Worm (Caenorhabditis elegans) whole organism, early embryonic: Measurements from ENCODE around the gene lin-40.

Experiments
- B0310.2 ChIP-seq: sonication (generic microtip); optimal IDR thresholded peaks from 2 replicates; lab custom pipeline; 2016; ENCODE audit warnings: mild to moderate bottlenecking, missing genetic modification characterization, missing compliant biosample characterization
- F13C5.2 ChIP-seq: sonication (generic microtip); optimal IDR thresholded peaks from 2 replicates; lab custom pipeline; 2017; ENCODE audit warnings: mild to moderate bottlenecking, missing genetic modification characterization, inconsistent platforms, missing compliant biosample characterization
- aly-1 ChIP-seq: sonication (generic microtip); optimal IDR thresholded peaks from 2 replicates; lab custom pipeline; 2016; ENCODE audit warnings: missing genetic modification characterization, missing compliant biosample characterization
- ama-1 ChIP-seq: fragments of 150-350 bp; optimal IDR thresholded peaks from 2 replicates; lab custom pipeline; 2014
- ceh-13 ChIP-seq: fragments of 200-800 bp; sonication (Bioruptor generic); optimal IDR thresholded peaks from 2 replicates; lab custom pipeline; 2018; ENCODE audit warnings: mild to moderate bottlenecking, missing genetic modification characterization, missing compliant biosample characterization
- ceh-36 ChIP-seq: sonication (generic microtip); optimal IDR thresholded peaks from 2 replicates; lab custom pipeline; 2016; ENCODE audit warnings: missing genetic modification characterization, inconsistent platforms, missing compliant biosample characterization
- ets-7 ChIP-seq: sonication (generic microtip); optimal IDR thresholded peaks from 2 replicates; lab custom pipeline; 2016; ENCODE audit warnings: missing genotype, missing genetic modification characterization, missing compliant biosample characterization
- flt-1 ChIP-seq: fragments of 200-800 bp; sonication (Bioruptor generic); IDR thresholded peaks from 2 replicates; pipeline ENCODE4 v1.3.6; 2022; ENCODE audit warnings: missing genetic modification characterization, missing compliant biosample characterization
- hmbx-1 ChIP-seq: sonication (generic microtip); optimal IDR thresholded peaks from 2 replicates; lab custom pipeline; 2016; ENCODE audit warnings: mild to moderate bottlenecking, missing genetic modification characterization, missing compliant biosample characterization
- hmg-4 ChIP-seq: fragments of 200-800 bp; sonication (Bioruptor generic); optimal IDR thresholded peaks from 2 replicates; lab custom pipeline; 2018; ENCODE audit warnings: mild to moderate bottlenecking, missing genetic modification characterization, missing compliant biosample characterization
- hnd-1 ChIP-seq: sonication (generic microtip); optimal IDR thresholded peaks from 2 replicates; lab custom pipeline; 2016; ENCODE audit warnings: missing genetic modification characterization, missing compliant biosample characterization
- pes-1 ChIP-seq: fragments of 200-800 bp; sonication (Bioruptor generic); IDR thresholded peaks from 2 replicates; pipeline ENCODE4 v1.3.6; 2022; ENCODE audit warnings: missing genetic modification reagents, missing genetic modification characterization, missing compliant biosample characterization
- scrt-1 ChIP-seq: fragments of 200-800 bp; sonication (Bioruptor generic); IDR thresholded peaks from 2 replicates; pipeline ENCODE4 v1.3.6; 2022; ENCODE audit warnings: missing genetic modification characterization, missing compliant biosample characterization
- sea-1 ChIP-seq: fragments of 200-800 bp; sonication (Bioruptor generic); conservative IDR thresholded peaks from 2 replicates; pipeline ENCODE4 v1.3.6; 2022; ENCODE audit warnings: missing genetic modification characterization, missing compliant biosample characterization
- tbx-11 ChIP-seq: fragments of 200-800 bp; sonication (Bioruptor generic); IDR thresholded peaks from 2 replicates; pipeline ENCODE4 v1.3.6; 2022; ENCODE audit warnings: missing genetic modification characterization, missing compliant biosample characterization
- tbx-37 ChIP-seq: fragments of 200-800 bp; sonication (Bioruptor generic); conservative IDR thresholded peaks from 2 replicates; pipeline ENCODE4 v1.3.6; 2022; ENCODE audit warnings: missing genetic modification reagents, missing genetic modification characterization, missing compliant biosample characterization
- tra-4 ChIP-seq: sonication (generic microtip); optimal IDR thresholded peaks from 2 replicates; lab custom pipeline; 2017; ENCODE audit warnings: missing genetic modification characterization, missing compliant biosample characterization

lin-40 gene

DNA sequence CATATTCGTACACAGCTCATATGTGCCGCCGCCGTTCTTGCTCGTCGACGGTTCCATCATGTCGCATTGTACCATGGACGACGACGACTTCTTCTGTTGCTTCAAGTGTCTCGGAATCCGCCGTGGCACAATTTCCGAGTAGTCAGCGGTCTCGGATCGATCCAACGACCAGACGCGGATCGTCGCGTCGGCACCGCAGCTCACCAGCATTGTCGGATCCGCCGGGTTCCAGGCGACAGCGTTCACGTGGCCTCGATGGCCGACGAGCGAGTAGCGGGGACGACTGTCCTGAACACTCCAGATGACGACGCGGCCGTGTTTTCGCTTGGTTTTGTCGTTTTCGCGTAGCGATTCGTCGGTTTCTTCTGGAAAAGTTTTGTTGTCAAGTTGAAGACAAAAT is 45.5 kb downstream of the lin-40 start:
- TF ChIP-seq ama-1, result no peak

DNA sequence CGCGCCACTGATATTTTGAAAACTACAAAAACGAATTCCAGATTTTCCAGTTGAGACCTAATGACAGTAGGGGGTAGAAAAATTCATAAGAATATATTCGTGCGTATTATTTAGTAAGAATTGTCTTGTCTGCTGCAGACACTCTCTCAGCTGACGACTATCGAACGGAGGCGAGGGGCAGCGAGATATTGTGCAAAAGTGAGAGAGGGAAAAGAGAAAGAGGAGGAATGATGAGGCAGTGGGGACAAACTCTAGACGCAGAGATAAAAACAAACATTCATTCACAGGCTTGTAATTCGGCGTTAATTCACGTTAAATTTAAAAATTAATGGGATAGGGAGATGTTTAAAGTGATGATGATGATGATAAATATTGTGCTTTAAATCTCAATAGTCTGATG is 52.1 kb downstream of the lin-40 start, which contains the start of gene gid-7:
Gene gid-7, minus strand, starts transcription at position 188 of the 400 bp plus-strand sequence.
- TF ChIP-seq F13C5.2 (tag; lab: Kevin White, UChicago) (no peak), hnd-1 (tag; lab: Kevin White, UChicago) (no peak), scrt-1 (GFP tag; lab: Robert Waterston, UW) (no peak), tbx-37 (GFP tag; lab: Robert Waterston, UW) (no peak), hmbx-1 (tag; lab: Kevin White, UChicago) (no peak), ets-7 (tag; lab: Kevin White, UChicago) (no peak), hmg-4 (GFP tag; lab: Kevin White, UChicago) (no peak), sea-1 (GFP tag; lab: Robert Waterston, UW) (no peak), flt-1 (GFP tag; lab: Robert Waterston, UW) (no peak), tbx-11 (no peak), ceh-13 (GFP tag; lab: Kevin White, UChicago) (no peak), ceh-36 (tag; lab: Kevin White, UChicago) (no peak), B0310.2 (tag; lab: Kevin White, UChicago) (no peak), ama-1 (no peak), aly-1 (tag; lab: Kevin White, UChicago) (no peak), pes-1 (GFP tag; lab: Robert Waterston, UW) (no peak), tra-4 (no peak)

ce11 chrV:3759419-3759915 is 54.7 kb downstream of the lin-40 start, which contains the start of gene chk-1:
Gene chk-1, minus strand, starts transcription at chrV:3759469.
- TF ChIP-seq scrt-1 (GFP tag; lab: Robert Waterston, UW), result no peak
- peak; percentile 14 for TF ChIP-seq F13C5.2 (tag; lab: Kevin White, UChicago)

- no peak for TF ChIP-seq tra-4
- TF ChIP-seq ama-1, result no peak
- no peak for TF ChIP-seq hmbx-1 (tag; lab: Kevin White, UChicago)
- no peak for TF ChIP-seq hnd-1 (tag; lab: Kevin White, UChicago)
- no peak for TF ChIP-seq aly-1 (tag; lab: Kevin White, UChicago)
- no peak for TF ChIP-seq ceh-36 (tag; lab: Kevin White, UChicago)
- TF ChIP-seq F13C5.2 (tag; lab: Kevin White, UChicago), result no peak
- no peak for TF ChIP-seq sea-1 (GFP tag; lab: Robert Waterston, UW)
These were observed 56.1 kb downstream of the lin-40 start, which contains the start of gene oac-55 for ce11 chrV:3760839-3761238. Gene oac-55, plus strand, starts transcription at chrV:3761139.

DNA sequence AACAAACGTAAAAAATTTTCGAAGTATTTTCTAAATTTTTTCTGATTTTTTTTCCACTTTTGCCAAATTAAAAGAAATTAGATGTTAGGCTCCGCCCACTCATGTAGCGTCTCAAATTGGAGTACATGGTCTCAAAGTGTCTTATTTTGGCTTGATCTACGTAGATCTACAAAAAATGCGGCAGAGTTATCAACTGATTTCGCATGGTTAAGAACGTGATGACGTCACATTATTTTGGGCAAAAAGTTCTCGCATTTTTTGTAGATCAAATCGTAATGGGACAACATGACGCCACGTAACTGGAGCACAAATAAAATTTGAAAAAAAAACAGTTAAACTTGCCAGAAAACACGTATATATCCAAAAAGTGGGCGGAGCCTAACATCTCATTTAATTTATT is 57.0 kb downstream of the lin-40 start:
- no peak for TF ChIP-seq hnd-1 (tag; lab: Kevin White, UChicago)
- TF ChIP-seq tbx-11, result no peak
- no peak for TF ChIP-seq ceh-36 (tag; lab: Kevin White, UChicago)
- no peak for TF ChIP-seq aly-1 (tag; lab: Kevin White, UChicago)
- no peak for TF ChIP-seq pes-1 (GFP tag; lab: Robert Waterston, UW)
- TF ChIP-seq tra-4, result no peak
- TF ChIP-seq scrt-1 (GFP tag; lab: Robert Waterston, UW), result no peak
- no peak for TF ChIP-seq tbx-37 (GFP tag; lab: Robert Waterston, UW)
- TF ChIP-seq ceh-13 (GFP tag; lab: Kevin White, UChicago), result no peak
- no peak for TF ChIP-seq F13C5.2 (tag; lab: Kevin White, UChicago)
- TF ChIP-seq hmbx-1 (tag; lab: Kevin White, UChicago), result no peak
- no peak for TF ChIP-seq ets-7 (tag; lab: Kevin White, UChicago)
- no peak for TF ChIP-seq B0310.2 (tag; lab: Kevin White, UChicago)
- no peak for TF ChIP-seq flt-1 (GFP tag; lab: Robert Waterston, UW)
- no peak for TF ChIP-seq ama-1
